Worm (Caenorhabditis elegans) whole organism, L1 larva: ENCODE results near the gene F54H5.5.

ENCODE experiments used
- F16B12.6 ChIP-seq: fragments of 150-350 bp; optimal IDR thresholded peaks from 2 replicates; lab custom pipeline; 2014; ENCODE audit warnings: missing biosample characterization, missing genetic modification characterization
- aha-1 ChIP-seq: fragments of 150-350 bp; optimal IDR thresholded peaks from 2 replicates; lab custom pipeline; 2014; ENCODE audit warnings: missing biosample characterization, missing genetic modification characterization
- aly-2 ChIP-seq: fragments of 150-350 bp; optimal IDR thresholded peaks from 2 replicates; lab custom pipeline; 2014; ENCODE audit warnings: missing biosample characterization, missing genetic modification characterization
- ceh-8 ChIP-seq: fragments of 200-800 bp; sonication (Bioruptor generic); optimal IDR thresholded peaks from 2 replicates; lab custom pipeline; 2018; ENCODE audit warnings: mild to moderate bottlenecking, missing genetic modification characterization, moderate library complexity, missing compliant biosample characterization
- ceh-82 ChIP-seq, 3 experiments: fragments of 150-350 bp in 1 of 3; sonication (generic microtip) in 2 of 3; optimal IDR thresholded peaks; 2 replicates each; lab custom pipeline; 2014 to 2017; ENCODE audit warnings: missing biosample characterization in 3 of 3, missing genetic modification characterization in 3 of 3
- ceh-88 ChIP-seq: fragments of 200-800 bp; sonication (Bioruptor generic); IDR thresholded peaks from 2 replicates; pipeline ENCODE4 v1.3.6; 2022; ENCODE audit warnings: missing genetic modification characterization, missing compliant biosample characterization
- ceh-90 ChIP-seq: sonication (generic microtip); optimal IDR thresholded peaks from 2 replicates; lab custom pipeline; 2016; ENCODE audit warnings: missing genetic modification characterization, missing compliant biosample characterization
- dpl-1 ChIP-seq, 3 experiments: fragments of 150-350 bp in 2 of 3; sonication (generic microtip) in 1 of 3; optimal IDR thresholded peaks; 2 replicates each; lab custom pipeline; 2014 to 2017; ENCODE audit warnings: missing biosample characterization in 3 of 3, missing genetic modification characterization in 3 of 3, missing genetic modification reagents in 3 of 3
- dsc-1 ChIP-seq: sonication (generic microtip); optimal IDR thresholded peaks from 2 replicates; lab custom pipeline; 2016; ENCODE audit warnings: mild to moderate bottlenecking, missing genetic modification characterization, missing compliant biosample characterization
- efl-1 ChIP-seq, 4 experiments: fragments of 150-350 bp; optimal IDR thresholded peaks in 3 of 4; peaks in 1 of 4; 1 replicate in 1 of 4; 2 replicates in 3 of 4; lab custom pipeline; 2014; ENCODE audit warnings: missing biosample characterization in 2 of 4, missing genetic modification characterization in 2 of 4, missing genetic modification reagents in 2 of 4
- elt-2 ChIP-seq: sonication (generic microtip); optimal IDR thresholded peaks from 2 replicates; lab custom pipeline; 2016; ENCODE audit warnings: missing genetic modification characterization, mild to moderate bottlenecking, inconsistent platforms, missing compliant biosample characterization, missing genetic modification reagents
- elt-3 ChIP-seq, 6 experiments: fragments of 150-350 bp in 1 of 6; sonication (generic microtip); optimal IDR thresholded peaks; 2 replicates each; lab custom pipeline; 2017 to 2018; ENCODE audit warnings: missing biosample characterization in 6 of 6, missing genetic modification characterization in 6 of 6, inconsistent platforms in 1 of 6
- fkh-10 ChIP-seq: sonication (generic microtip); optimal IDR thresholded peaks from 2 replicates; lab custom pipeline; 2017; ENCODE audit warnings: missing biosample characterization, missing genetic modification reagents, missing genetic modification characterization
- fkh-8 ChIP-seq: sonication (generic microtip); optimal IDR thresholded peaks from 2 replicates; lab custom pipeline; 2016; ENCODE audit warnings: mild to moderate bottlenecking, missing genetic modification characterization, missing compliant biosample characterization
- hlh-4 ChIP-seq: sonication (generic microtip); optimal IDR thresholded peaks from 2 replicates; lab custom pipeline; 2016; ENCODE audit warnings: mild to moderate bottlenecking, missing genetic modification characterization, missing compliant biosample characterization
- jun-1 ChIP-seq: fragments of 150-350 bp; optimal IDR thresholded peaks from 2 replicates; lab custom pipeline; 2014; ENCODE audit warnings: missing biosample characterization, missing genetic modification reagents, missing genetic modification characterization
- lin-14 ChIP-seq: fragments of 200-800 bp; sonication (Bioruptor generic); optimal IDR thresholded peaks from 2 replicates; lab custom pipeline; 2018; ENCODE audit warnings: mild to moderate bottlenecking, missing genetic modification characterization, moderate library complexity, missing compliant biosample characterization
- lin-15B ChIP-seq: fragments of 150-350 bp; sonication (generic microtip); optimal IDR thresholded peaks from 3 replicates; lab custom pipeline; 2014; ENCODE audit warnings: missing biosample characterization, missing genetic modification characterization
- lin-35 ChIP-seq, 2 experiments: fragments of 150-350 bp; optimal IDR thresholded peaks; 2 replicates each; lab custom pipeline; 2014; ENCODE audit warnings: missing biosample characterization in 2 of 2, missing genetic modification characterization in 2 of 2, missing genetic modification reagents in 2 of 2
- lir-3 ChIP-seq: sonication (generic microtip); optimal IDR thresholded peaks from 2 replicates; lab custom pipeline; 2016; ENCODE audit warnings: mild to moderate bottlenecking, missing genetic modification characterization, moderate library complexity, missing compliant biosample characterization; ENCODE audit not compliant: poor library complexity
- lsy-2 ChIP-seq, 2 experiments: fragments of 150-350 bp; optimal IDR thresholded peaks; 2 replicates each; lab custom pipeline; 2014; ENCODE audit warnings: missing biosample characterization in 2 of 2, missing genetic modification characterization in 2 of 2
- mdl-1 ChIP-seq, 2 experiments: fragments of 150-350 bp; optimal IDR thresholded peaks; 2 replicates each; lab custom pipeline; 2014 to 2017; ENCODE audit warnings: missing biosample characterization in 2 of 2, missing genetic modification characterization in 2 of 2, inconsistent platforms in 1 of 2
- mef-2 ChIP-seq: fragments of 150-350 bp; optimal IDR thresholded peaks from 2 replicates; lab custom pipeline; 2014; ENCODE audit warnings: missing biosample characterization, missing genetic modification characterization
- mep-1 ChIP-seq: fragments of 150-350 bp; optimal IDR thresholded peaks from 2 replicates; lab custom pipeline; 2014; ENCODE audit warnings: missing biosample characterization, missing genetic modification characterization
- nhr-12 ChIP-seq: sonication (generic microtip); optimal IDR thresholded peaks from 2 replicates; lab custom pipeline; 2017; ENCODE audit warnings: missing biosample characterization, missing genetic modification characterization
- nhr-20 ChIP-seq: sonication (generic microtip); optimal IDR thresholded peaks from 2 replicates; lab custom pipeline; 2016; ENCODE audit warnings: mild to moderate bottlenecking, missing genetic modification characterization, missing compliant biosample characterization
- nhr-28 ChIP-seq: fragments of 150-350 bp; optimal IDR thresholded peaks from 2 replicates; lab custom pipeline; 2014; ENCODE audit warnings: missing biosample characterization, missing genetic modification characterization
- nhr-71 ChIP-seq: sonication (generic microtip); optimal IDR thresholded peaks from 2 replicates; lab custom pipeline; 2016; ENCODE audit warnings: mild to moderate bottlenecking, missing genetic modification characterization, moderate library complexity, missing compliant biosample characterization
- nhr-76 ChIP-seq: sonication (generic microtip); optimal IDR thresholded peaks from 2 replicates; lab custom pipeline; 2017; ENCODE audit warnings: missing biosample characterization, missing genetic modification characterization
- nhr-77 ChIP-seq: fragments of 150-350 bp; optimal IDR thresholded peaks from 2 replicates; lab custom pipeline; 2014; ENCODE audit warnings: missing biosample characterization, missing genetic modification characterization
- pax-3 ChIP-seq: fragments of 200-800 bp; sonication (Bioruptor generic); optimal IDR thresholded peaks from 2 replicates; lab custom pipeline; 2018; ENCODE audit warnings: mild to moderate bottlenecking, missing genetic modification characterization, moderate library complexity, missing compliant biosample characterization
- rnt-1 ChIP-seq: sonication (generic microtip); optimal IDR thresholded peaks from 2 replicates; lab custom pipeline; 2016; ENCODE audit warnings: mild to moderate bottlenecking, missing genetic modification characterization, moderate library complexity, missing compliant biosample characterization
- unc-30 ChIP-seq: sonication (generic microtip); optimal IDR thresholded peaks from 2 replicates; lab custom pipeline; 2017; ENCODE audit warnings: missing biosample characterization, missing genetic modification characterization
- xbp-1 ChIP-seq: sonication (generic microtip); optimal IDR thresholded peaks from 2 replicates; lab custom pipeline; 2016; ENCODE audit warnings: missing genetic modification characterization, missing compliant biosample characterization
- zag-1 ChIP-seq: fragments of 150-350 bp; optimal IDR thresholded peaks from 2 replicates; lab custom pipeline; 2014; ENCODE audit warnings: missing biosample characterization, missing genetic modification characterization
- ztf-11 ChIP-seq, 2 experiments: sonication (generic microtip); optimal IDR thresholded peaks; 2 replicates each; lab custom pipeline; 2016 to 2017; ENCODE audit warnings: missing genetic modification characterization in 2 of 2, missing biosample characterization in 1 of 2, missing compliant biosample characterization in 1 of 2

Gene F54H5.5

DNA sequence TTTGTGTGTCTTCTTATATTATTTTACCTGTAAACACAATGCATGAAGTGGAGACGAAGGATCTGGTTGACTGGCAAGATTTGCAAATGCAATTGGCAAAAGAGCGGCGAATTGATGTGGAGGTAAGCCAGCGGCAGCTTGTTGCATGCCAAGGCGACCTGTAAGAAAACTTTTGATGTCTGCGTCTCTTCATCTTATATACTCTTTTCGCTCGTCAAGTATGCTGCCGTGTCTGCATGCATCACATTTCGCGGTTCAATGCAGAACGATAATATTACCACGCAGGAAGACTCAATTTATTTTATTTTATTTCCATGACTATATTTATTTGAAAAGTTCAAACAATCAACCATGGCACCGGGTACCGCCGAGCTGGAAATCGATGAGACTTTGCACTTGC, 26.1 kb downstream of the F54H5.5 start, which contains the start of gene vps-33.2 (continued):
- TF ChIP-seq lin-35 (GFP tag; optimal IDR thresholded peaks at IDR 0.05; lab: Kevin White, UChicago) (peak; percentile 42 to 71), elt-3 (tag; optimal IDR thresholded peaks at IDR 0.05; lab: Kevin White, UChicago) (peak in 1 of 6 experiments; percentile 6), efl-1 (optimal IDR thresholded peaks at IDR 0.05; lab: Kevin White, UChicago) (peak; percentile 61 to 71), efl-1 (GFP tag; optimal IDR thresholded peaks at IDR 0.05 in 1 of 2; lab: Kevin White, UChicago) (peak; percentile 60 to 95), ceh-8 (GFP tag; lab: Kevin White, UChicago) (no peak), zag-1 (tag; lab: Kevin White, UChicago) (no peak)

DNA sequence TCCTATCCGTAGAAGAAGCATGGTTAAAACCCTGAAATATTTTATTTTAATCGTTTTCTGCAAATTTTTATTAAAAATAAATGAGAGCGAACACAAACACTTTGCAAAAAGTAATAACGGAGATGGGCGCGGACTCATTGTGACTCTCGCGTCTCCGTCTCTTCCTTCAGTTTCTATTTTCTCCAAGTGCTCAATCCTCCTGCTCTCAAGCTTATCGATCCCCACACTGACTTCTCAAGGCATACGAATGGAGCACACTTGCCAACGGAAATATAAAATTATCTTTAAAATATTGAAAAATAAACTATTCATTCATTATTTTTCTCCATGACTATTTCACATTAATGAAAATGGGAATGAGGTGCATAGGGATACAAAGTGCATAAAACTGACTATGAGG, 29.0 kb downstream of the F54H5.5 start, which contains the start of gene dnj-8:
dnj-8 (minus strand) TSS at position 31 of the 400 bp plus-strand sequence.
- TF ChIP-seq mep-1 (no peak), fkh-8 (tag; lab: Kevin White, UChicago) (peak; percentile 1), lin-15B (tag; lab: Kevin White, UChicago) (peak; percentile 2), lsy-2 (tag; optimal IDR thresholded peaks at IDR 0.05; lab: Kevin White, UChicago) (peak in 1 of 2 experiments; percentile 15), ztf-11 (tag; optimal IDR thresholded peaks at IDR 0.05; lab: Kevin White, UChicago) (no peak), jun-1 (tag; lab: Kevin White, UChicago) (no peak), efl-1 (optimal IDR thresholded peaks at IDR 0.05; lab: Kevin White, UChicago) (peak; percentile 2 to 10), efl-1 (GFP tag; optimal IDR thresholded peaks at IDR 0.05 in 1 of 2; lab: Kevin White, UChicago) (peak in 1 of 2 experiments; percentile 12), lin-14 (GFP tag; lab: Kevin White, UChicago) (peak; percentile 60), ceh-82 (tag; optimal IDR thresholded peaks at IDR 0.05; lab: Kevin White, UChicago) (peak in 1 of 3 experiments; percentile 11), pax-3 (tag; lab: Kevin White, UChicago) (no peak), F16B12.6 (tag; lab: Kevin White, UChicago) (peak; percentile 4), dpl-1 (GFP tag; optimal IDR thresholded peaks at IDR 0.05; lab: Kevin White, UChicago) (peak in 1 of 3 experiments; percentile 21)

ce11 chrII:6597507-6597906, 29.6 kb downstream of the F54H5.5 start:
- TF ChIP-seq dsc-1 (no peak), mef-2 (no peak), nhr-71 (tag; lab: Kevin White, UChicago) (no peak), hlh-4 (tag; lab: Kevin White, UChicago) (no peak), nhr-76 (tag; lab: Kevin White, UChicago) (no peak), ztf-11 (tag; optimal IDR thresholded peaks at IDR 0.05; lab: Kevin White, UChicago) (no peak), rnt-1 (tag; lab: Kevin White, UChicago) (no peak), lin-15B (tag; lab: Kevin White, UChicago) (no peak), aly-2 (tag; lab: Kevin White, UChicago) (no peak), ceh-88 (GFP tag; lab: Robert Waterston, UW) (no peak), ceh-8 (GFP tag; lab: Kevin White, UChicago) (no peak)

ce11 chrII:6594151-6594550, 32.9 kb downstream of the F54H5.5 start, which contains the start of gene aipr-1:
Gene aipr-1, minus strand, starts transcription at chrII:6594251.
- TF ChIP-seq nhr-28 (no peak), nhr-77 (tag; lab: Kevin White, UChicago) (no peak), ceh-90 (tag; lab: Kevin White, UChicago) (no peak), aha-1 (tag; lab: Kevin White, UChicago) (no peak), mef-2 (no peak), lir-3 (tag; lab: Kevin White, UChicago) (no peak), nhr-12 (tag; lab: Kevin White, UChicago) (no peak), fkh-10 (GFP tag; lab: Kevin White, UChicago) (no peak), unc-30 (no peak), mdl-1 (tag; optimal IDR thresholded peaks at IDR 0.05; lab: Kevin White, UChicago) (no peak), elt-2 (no peak), xbp-1 (no peak), nhr-20 (tag; lab: Kevin White, UChicago) (no peak)
- TF ChIP-seq, all 84 proteins: peak for 0
